ENCODE assay signal across 4 worm cellular contexts in the genomic region with DNA sequence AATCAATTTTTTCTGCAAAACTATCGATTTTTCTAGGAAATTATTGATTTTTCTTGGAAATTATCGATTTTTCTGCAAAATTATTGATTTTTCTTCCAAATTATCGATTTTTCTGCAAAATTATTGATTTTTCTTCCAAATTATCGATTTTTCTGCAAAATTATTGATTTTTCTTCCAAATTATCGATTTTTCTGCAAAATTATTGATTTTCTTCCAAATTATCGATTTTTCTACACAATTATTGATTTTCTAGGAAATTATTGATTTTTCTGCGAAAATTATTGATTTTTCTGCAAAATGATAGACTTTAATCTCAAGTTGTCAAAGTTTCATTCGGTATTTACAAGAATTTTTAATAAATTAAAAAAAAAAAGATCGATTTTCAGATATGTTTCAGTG.
A peak's percentile ranks its signal among the peaks of the same experiment; 100 is the strongest.
TF ChIP-seq lines count a peak whose summit lies in the region.

No protein-coding gene starts in this region.

TF ChIP-seq in whole organism, L3 larva, 47 proteins besides CTCF, POLR2A, EP300 and RAD21:
- peak; percentile 99 for TF ChIP-seq ceh-28 (tag; optimal IDR thresholded peaks at IDR 0.05; lab: Kevin White, UChicago)

TF ChIP-seq in whole organism, L4 larva, 104 proteins besides CTCF, POLR2A, EP300 and RAD21:
- peak; percentile 98 for TF ChIP-seq ceh-28 (tag; optimal IDR thresholded peaks at IDR 0.05; lab: Kevin White, UChicago)

TF ChIP-seq in whole organism, late embryonic, 69 proteins besides CTCF, POLR2A, EP300 and RAD21:
- TF ChIP-seq ceh-48 (tag; optimal IDR thresholded peaks at IDR 0.05; lab: Kevin White, UChicago): peak; percentile 85

TF ChIP-seq in whole organism, midembryonic, 9 proteins besides CTCF, POLR2A, EP300 and RAD21:
- TF ChIP-seq T22C8.4 (GFP tag; IDR thresholded peaks at IDR 0.05; lab: Robert Waterston, UW): peak; percentile 90
